Fruit fly (Drosophila melanogaster): ENCODE results near the gene chb.

chb gene

DNA sequence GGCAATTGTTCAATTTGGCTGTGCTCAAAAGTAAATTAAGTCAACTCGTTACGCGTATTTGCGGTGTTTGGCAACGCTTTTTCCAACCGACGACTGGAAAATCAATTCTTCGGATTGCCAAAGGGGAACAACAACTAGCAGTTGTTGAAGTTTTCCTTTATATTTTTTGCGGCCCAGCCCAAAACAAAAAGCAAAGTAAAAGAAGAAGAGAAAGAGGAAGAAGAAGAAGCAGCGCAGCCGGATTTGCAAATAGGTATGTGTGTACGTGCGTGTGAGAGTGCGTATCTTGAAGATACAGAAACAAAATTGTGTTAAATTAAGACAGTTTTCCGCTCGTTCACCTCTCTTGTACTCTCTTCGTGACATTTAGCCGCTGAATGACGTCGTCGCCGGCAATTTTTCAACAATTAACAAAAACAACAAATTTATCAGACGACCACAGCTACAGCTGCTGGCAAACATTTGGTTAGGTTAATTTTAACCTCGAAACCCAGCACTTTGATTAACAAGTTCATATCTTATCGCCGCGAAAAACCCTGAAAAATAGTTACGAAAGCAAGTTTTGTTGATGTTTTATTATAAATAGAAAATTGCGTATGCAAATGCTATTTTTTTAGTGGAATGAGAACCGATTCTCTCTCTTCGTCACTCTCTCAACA lies 3.8 kb downstream of the chb start:
- TF ChIP-seq Sin3A (optimal IDR thresholded peaks at IDR 0.05) = no peak

- TF ChIP-seq h (optimal IDR thresholded peaks at IDR 0.05) (no peak), psq (optimal IDR thresholded peaks at IDR 0.05) (no peak), Sin3A (optimal IDR thresholded peaks at IDR 0.05) (no peak), ttk (optimal IDR thresholded peaks at IDR 0.05) (no peak), Myc (optimal IDR thresholded peaks at IDR 0.05) (no peak), insv (optimal IDR thresholded peaks at IDR 0.05) (no peak)
Observed at dm6 chr3L:21176935-21177581, 4.4 kb downstream of the chb start.

DNA sequence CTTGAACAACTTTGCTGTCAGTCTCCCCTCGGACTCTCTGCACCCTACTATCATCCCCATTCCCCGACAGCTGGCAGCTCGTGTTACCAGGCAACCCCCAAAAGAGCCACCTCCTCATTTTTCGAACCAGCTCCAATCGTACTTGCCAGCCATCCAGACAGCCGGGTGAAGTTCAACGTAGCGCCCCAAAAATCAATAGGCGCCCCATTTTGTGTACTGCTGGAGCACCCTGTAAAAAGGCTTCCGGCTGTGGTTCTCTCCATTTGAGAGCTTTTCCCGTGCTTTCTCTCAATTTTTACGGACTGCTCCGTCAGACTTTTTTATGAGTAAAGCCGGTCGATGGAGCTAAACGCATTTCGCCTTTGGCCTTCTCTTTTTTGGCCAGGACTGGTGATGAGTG lies 13.0 kb downstream of the chb start:
- TF ChIP-seq h (optimal IDR thresholded peaks at IDR 0.05) = no peak
- TF ChIP-seq psq (optimal IDR thresholded peaks at IDR 0.05) = no peak
- no peak for TF ChIP-seq ttk (optimal IDR thresholded peaks at IDR 0.05)
- no peak for TF ChIP-seq insv (optimal IDR thresholded peaks at IDR 0.05)

DNA sequence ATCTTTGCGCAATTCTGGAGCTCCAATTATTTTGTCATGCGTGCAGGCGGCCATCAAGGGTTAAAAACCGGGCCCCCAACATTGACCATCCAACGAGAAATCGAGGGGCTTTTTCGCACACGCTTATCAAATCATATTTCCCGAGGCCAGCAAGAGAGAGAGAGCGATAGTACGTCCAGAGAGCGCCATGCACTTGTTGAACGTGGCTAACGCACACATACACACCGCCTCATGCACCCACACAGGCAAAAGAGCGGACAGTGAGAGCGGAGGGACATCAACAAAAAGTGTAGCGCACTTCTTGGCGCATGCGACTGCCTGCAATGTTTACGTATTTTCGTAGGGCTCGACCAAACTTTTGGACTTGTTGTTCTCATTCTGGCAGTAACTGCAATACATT lies 13.8 kb downstream of the chb start:
- TF ChIP-seq ttk (optimal IDR thresholded peaks at IDR 0.05) (no peak), Sin3A (optimal IDR thresholded peaks at IDR 0.05) (no peak), h (optimal IDR thresholded peaks at IDR 0.05) (no peak), psq (optimal IDR thresholded peaks at IDR 0.05) (no peak), Myc (optimal IDR thresholded peaks at IDR 0.05) (no peak), insv (optimal IDR thresholded peaks at IDR 0.05) (no peak)

- TF ChIP-seq Sin3A (optimal IDR thresholded peaks at IDR 0.05) (no peak), Myc (optimal IDR thresholded peaks at IDR 0.05) (no peak), insv (optimal IDR thresholded peaks at IDR 0.05) (no peak), ttk (optimal IDR thresholded peaks at IDR 0.05) (no peak), h (optimal IDR thresholded peaks at IDR 0.05) (no peak), psq (optimal IDR thresholded peaks at IDR 0.05) (no peak)
Observed at dm6 chr3L:21192024-21192423, 19.4 kb downstream of the chb start.

DNA sequence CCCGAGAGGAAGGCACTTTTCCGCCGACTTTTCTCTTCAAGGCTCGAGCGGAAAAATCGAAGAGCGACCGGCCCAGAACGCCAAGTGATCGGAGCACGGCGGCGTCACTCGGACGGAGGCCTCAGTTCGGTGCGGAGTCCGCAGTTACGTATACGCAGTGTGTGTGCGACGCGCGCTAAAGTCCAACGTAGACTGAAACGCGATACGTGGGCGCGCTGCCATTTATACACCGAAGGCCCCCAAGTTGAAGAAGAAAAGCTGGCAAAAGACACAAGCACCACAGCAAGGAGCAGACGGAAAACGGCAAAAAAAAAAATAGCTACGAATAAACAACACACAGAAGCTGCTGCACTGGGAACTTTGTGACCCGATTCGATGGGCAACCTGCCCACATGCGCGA lies 20.5 kb downstream of the chb start, which contains the start of gene CG42337:
CG42337 (minus strand) TSS at position 194 of the 400 bp plus-strand sequence.
- TF ChIP-seq insv (optimal IDR thresholded peaks at IDR 0.05) (no peak), ttk (optimal IDR thresholded peaks at IDR 0.05) (no peak), Sin3A (optimal IDR thresholded peaks at IDR 0.05) (no peak), psq (optimal IDR thresholded peaks at IDR 0.05) (no peak), Myc (optimal IDR thresholded peaks at IDR 0.05) (no peak), h (optimal IDR thresholded peaks at IDR 0.05) (no peak)

DNA sequence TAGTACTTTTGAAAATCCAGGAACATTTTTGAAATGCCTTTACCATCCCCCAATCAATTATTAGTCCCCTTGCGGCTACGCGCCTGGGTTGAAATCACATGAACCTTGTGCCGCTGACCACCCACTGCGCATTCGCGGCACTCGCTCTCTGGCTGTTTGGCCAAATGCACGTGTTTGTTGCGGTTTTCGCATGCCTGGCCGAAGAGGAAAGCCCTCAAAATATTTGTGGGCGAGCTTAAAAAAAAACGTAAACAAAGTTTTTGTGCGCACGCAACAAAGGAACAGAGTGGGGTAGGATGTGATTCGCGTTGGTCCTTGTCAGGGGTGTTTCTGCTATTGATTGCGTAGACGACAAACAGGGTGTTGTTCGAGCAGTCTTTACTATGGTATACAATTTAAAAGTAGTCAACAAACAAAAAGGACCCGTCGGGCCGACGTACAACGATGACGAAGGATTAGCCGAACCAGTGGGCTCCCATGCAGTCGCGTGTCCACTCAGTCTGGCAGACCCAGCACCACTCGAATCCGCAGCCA lies 21.8 kb downstream of the chb start:
- TF ChIP-seq ttk (optimal IDR thresholded peaks at IDR 0.05) = no peak
- TF ChIP-seq h (optimal IDR thresholded peaks at IDR 0.05) = no peak
- TF ChIP-seq Myc (optimal IDR thresholded peaks at IDR 0.05) = no peak
- TF ChIP-seq Sin3A (optimal IDR thresholded peaks at IDR 0.05) = no peak
- no peak for TF ChIP-seq psq (optimal IDR thresholded peaks at IDR 0.05)
- TF ChIP-seq insv (optimal IDR thresholded peaks at IDR 0.05) = no peak

DNA sequence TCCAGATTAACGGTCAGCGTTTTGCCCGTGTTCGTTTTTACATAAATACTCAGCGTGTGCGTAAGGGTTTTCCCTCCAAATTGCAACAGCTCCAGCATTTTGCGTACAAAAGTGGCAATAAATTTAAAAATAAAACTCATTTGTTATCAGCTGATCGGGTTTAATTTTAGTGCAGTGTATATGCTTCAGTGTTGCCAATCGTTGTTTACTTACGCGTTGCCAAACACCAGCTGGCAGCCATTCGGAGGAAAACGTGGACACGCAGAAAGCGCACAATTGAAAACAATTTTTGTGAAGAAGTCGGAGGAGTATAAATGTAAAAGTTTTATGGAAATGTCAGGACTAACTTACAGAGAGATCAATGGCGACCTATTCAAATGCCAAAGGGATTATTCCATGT lies 23.9 kb downstream of the chb start, which contains the start of the genes Targ3 and park:
Targ3 (plus strand) TSS at position 269 of the 400 bp plus-strand sequence.
park (minus strand) TSS at position 291 of the 400 bp plus-strand sequence.
- no peak for TF ChIP-seq psq (optimal IDR thresholded peaks at IDR 0.05)
- no peak for TF ChIP-seq insv (optimal IDR thresholded peaks at IDR 0.05)
- no peak for TF ChIP-seq Myc (optimal IDR thresholded peaks at IDR 0.05)
- no peak for TF ChIP-seq ttk (optimal IDR thresholded peaks at IDR 0.05)
- TF ChIP-seq Sin3A (optimal IDR thresholded peaks at IDR 0.05) = no peak
- TF ChIP-seq h (optimal IDR thresholded peaks at IDR 0.05) = no peak

dm6 chr3L:21200587-21200986 lies 27.9 kb downstream of the chb start:
- TF ChIP-seq insv (optimal IDR thresholded peaks at IDR 0.05) (no peak), h (optimal IDR thresholded peaks at IDR 0.05) (no peak), ttk (optimal IDR thresholded peaks at IDR 0.05) (no peak), psq (optimal IDR thresholded peaks at IDR 0.05) (no peak), Myc (optimal IDR thresholded peaks at IDR 0.05) (no peak), Sin3A (optimal IDR thresholded peaks at IDR 0.05) (no peak)

- TF ChIP-seq Myc (optimal IDR thresholded peaks at IDR 0.05) = no peak
- TF ChIP-seq h (optimal IDR thresholded peaks at IDR 0.05) = no peak
- TF ChIP-seq insv (optimal IDR thresholded peaks at IDR 0.05) = no peak
- TF ChIP-seq ttk (optimal IDR thresholded peaks at IDR 0.05) = no peak
- no peak for TF ChIP-seq psq (optimal IDR thresholded peaks at IDR 0.05)
- no peak for TF ChIP-seq Sin3A (optimal IDR thresholded peaks at IDR 0.05)
Observed at dm6 chr3L:21201246-21201896, 28.7 kb downstream of the chb start.

DNA sequence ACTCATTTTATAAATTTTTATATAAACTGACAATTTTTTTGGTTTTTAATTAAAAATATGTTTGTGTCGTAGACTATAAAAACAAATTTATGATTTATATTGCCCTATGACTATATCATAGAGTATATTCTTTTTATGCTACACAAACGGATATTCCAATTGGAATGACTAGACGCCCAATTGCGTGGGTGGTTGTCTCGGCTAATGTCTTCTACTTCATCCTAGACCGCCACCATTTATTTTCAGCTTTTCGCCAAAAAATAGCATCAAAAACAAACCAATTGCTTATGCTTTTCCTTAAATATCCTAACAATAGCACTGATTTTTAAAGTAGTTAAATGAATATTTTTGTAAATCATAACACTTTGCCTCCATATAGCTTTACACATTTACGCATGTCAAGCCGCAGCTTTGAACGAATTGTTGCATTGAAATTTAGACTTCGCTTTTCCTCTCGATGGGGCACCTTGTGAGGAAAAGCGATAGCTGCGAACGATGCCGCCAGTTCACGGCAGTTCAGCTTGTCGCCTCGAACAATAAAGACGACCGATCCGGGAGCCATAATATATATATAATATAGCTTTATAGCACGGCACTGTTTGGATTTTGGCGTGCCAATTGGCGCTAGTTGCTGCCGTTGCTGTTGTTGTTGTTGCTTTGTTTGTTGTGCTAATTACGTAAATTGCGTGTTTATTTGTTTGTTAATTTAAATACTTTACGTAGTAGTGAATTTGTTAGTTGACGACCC lies 29.6 kb downstream of the chb start:
- peak; percentile 97 for TF ChIP-seq insv (optimal IDR thresholded peaks at IDR 0.05)
- TF ChIP-seq ttk (optimal IDR thresholded peaks at IDR 0.05) = no peak
- no peak for TF ChIP-seq psq (optimal IDR thresholded peaks at IDR 0.05)

Measured in Kc167 (cell line).